Worm (Caenorhabditis elegans) whole organism, midembryonic: ENCODE results near the gene clec-216.

ENCODE experiments used
- med-1 ChIP-seq: sonication (generic microtip); optimal IDR thresholded peaks from 2 replicates; lab custom pipeline; 2017; ENCODE audit warnings: missing genetic modification characterization, mild to moderate bottlenecking, missing compliant biosample characterization, antibody characterized with exemption, missing genetic modification reagents; ENCODE audit not compliant: insufficient read depth
- ztf-29 ChIP-seq: fragments of 200-800 bp; sonication (Bioruptor generic); IDR thresholded peaks from 2 replicates; pipeline ENCODE4 v1.3.6; 2022; ENCODE audit warnings: missing genetic modification reagents, missing genetic modification characterization, missing compliant biosample characterization

ce11 chrV:7955168-7955567 lies 2.4 kb upstream of the clec-216 start, which contains the start of gene F26D11.12:
- TF ChIP-seq ztf-29 (GFP tag; lab: Robert Waterston, UW): no peak
- no peak for TF ChIP-seq med-1
